Worm (Caenorhabditis elegans) whole organism, mixed stage, embryonic: ENCODE data around the gene ZK1321.4.

Source experiments
- blmp-1 ChIP-seq: fragments of 150-350 bp; optimal IDR thresholded peaks from 2 replicates; lab custom pipeline; 2014; ENCODE audit warnings: missing biosample characterization, missing genetic modification characterization
- ceh-43 ChIP-seq: fragments of 200-800 bp; sonication (Bioruptor generic); optimal IDR thresholded peaks from 2 replicates; lab custom pipeline; 2018; ENCODE audit warnings: mild to moderate bottlenecking, missing genetic modification characterization, moderate library complexity, missing compliant biosample characterization
- drap-1 ChIP-seq: fragments of 200-800 bp; sonication (Bioruptor generic); optimal IDR thresholded peaks from 3 replicates; lab custom pipeline; 2018; ENCODE audit warnings: mild to moderate bottlenecking, missing genetic modification characterization, missing compliant biosample characterization
- elt-3 ChIP-seq: fragments of 150-350 bp; optimal IDR thresholded peaks from 2 replicates; lab custom pipeline; 2014; ENCODE audit warnings: missing biosample characterization, missing genetic modification characterization
- lsy-2 ChIP-seq: fragments of 150-350 bp; optimal IDR thresholded peaks from 2 replicates; lab custom pipeline; 2014; ENCODE audit warnings: missing biosample characterization, missing genetic modification characterization
- mep-1 ChIP-seq: fragments of 150-350 bp; optimal IDR thresholded peaks from 2 replicates; lab custom pipeline; 2017; ENCODE audit warnings: missing biosample characterization, missing genetic modification reagents, missing genetic modification characterization, inconsistent platforms
- nhr-237 ChIP-seq: fragments of 150-350 bp; optimal IDR thresholded peaks from 2 replicates; lab custom pipeline; 2014; ENCODE audit warnings: missing biosample characterization, missing genetic modification characterization
- nhr-28 ChIP-seq: fragments of 150-350 bp; optimal IDR thresholded peaks from 2 replicates; lab custom pipeline; 2014; ENCODE audit warnings: missing biosample characterization, missing genetic modification characterization
- pha-4 ChIP-seq: fragments of 150-350 bp; optimal IDR thresholded peaks from 2 replicates; lab custom pipeline; 2018; ENCODE audit warnings: missing biosample characterization, missing genetic modification reagents, missing genetic modification characterization
- snpc-4 ChIP-seq: fragments of 150-350 bp; optimal IDR thresholded peaks from 2 replicates; lab custom pipeline; 2014; ENCODE audit warnings: missing biosample characterization, missing genetic modification characterization
- sptf-1 ChIP-seq: sonication (generic microtip); optimal IDR thresholded peaks from 2 replicates; lab custom pipeline; 2017; ENCODE audit warnings: mild to moderate bottlenecking, missing genetic modification characterization, moderate library complexity, missing compliant biosample characterization
- unc-62 ChIP-seq: fragments of 150-350 bp; optimal IDR thresholded peaks from 2 replicates; lab custom pipeline; 2014; ENCODE audit warnings: missing biosample characterization, missing genetic modification reagents, missing genetic modification characterization
- ztf-11 ChIP-seq: fragments of 150-350 bp; optimal IDR thresholded peaks from 2 replicates; lab custom pipeline; 2014; ENCODE audit warnings: missing biosample characterization, missing genetic modification characterization

ce11 chrII:9738820-9739219 lies 34.9 kb downstream of the ZK1321.4 start:
- no peak for TF ChIP-seq blmp-1 (tag; lab: Kevin White, UChicago)
- no peak for TF ChIP-seq drap-1 (GFP tag; lab: Kevin White, UChicago)
- TF ChIP-seq ztf-11 (tag; lab: Kevin White, UChicago): no peak
- TF ChIP-seq nhr-237: no peak
- TF ChIP-seq elt-3 (tag; lab: Kevin White, UChicago): no peak
- no peak for TF ChIP-seq mep-1 (tag; lab: Kevin White, UChicago)
- no peak for TF ChIP-seq nhr-28 (tag; lab: Kevin White, UChicago)
- no peak for TF ChIP-seq unc-62 (GFP tag; lab: Kevin White, UChicago)
- TF ChIP-seq snpc-4 (tag; lab: Kevin White, UChicago): no peak
- no peak for TF ChIP-seq ceh-43 (GFP tag; lab: Kevin White, UChicago)
- TF ChIP-seq sptf-1 (tag; lab: Kevin White, UChicago): no peak
- TF ChIP-seq lsy-2 (tag; lab: Kevin White, UChicago): no peak
- no peak for TF ChIP-seq pha-4 (tag; lab: Kevin White, UChicago)
